Fruit fly (Drosophila melanogaster) whole organism, wandering third instar larva: Measurements from ENCODE around the gene CG7650.
A peak's percentile ranks its signal among the peaks of the same experiment; 100 is the strongest.

Experiments
- Abd-B ChIP-seq: fragments of >200 bp; optimal IDR thresholded peaks from 2 replicates; lab custom pipeline; 2017; ENCODE audit warnings: missing biosample characterization, missing genetic modification characterization
- CG32264 ChIP-seq: fragments of 200-800 bp; sonication (Bioruptor generic); optimal IDR thresholded peaks from 2 replicates; lab custom pipeline; 2016; ENCODE audit warnings: missing biosample characterization, missing genetic modification characterization
- CG9705 ChIP-seq: fragments of 200-800 bp; sonication (Bioruptor generic); optimal IDR thresholded peaks from 2 replicates; lab custom pipeline; 2018; ENCODE audit warnings: missing biosample characterization, mild to moderate bottlenecking, missing genetic modification characterization
- CrebA ChIP-seq: fragments of 200-800 bp; sonication (Bioruptor generic); optimal IDR thresholded peaks from 2 replicates; lab custom pipeline; 2016; ENCODE audit warnings: missing biosample characterization, mild to moderate bottlenecking, missing genetic modification characterization, borderline replicate concordance
- Dfd ChIP-seq: fragments of >200 bp; optimal IDR thresholded peaks from 2 replicates; lab custom pipeline; 2017; ENCODE audit warnings: missing biosample characterization, missing genetic modification characterization
- Dif ChIP-seq: fragments of 200-275, 200-300 bp; sonication (Bioruptor generic); optimal IDR thresholded peaks from 2 replicates; lab custom pipeline; 2018; ENCODE audit warnings: missing biosample characterization, missing genetic modification characterization; ENCODE audit not compliant: partially characterized antibody
- GATAd ChIP-seq: sonication (Bioruptor generic); optimal IDR thresholded peaks from 2 replicates; lab custom pipeline; 2016; ENCODE audit warnings: missing biosample characterization, missing genetic modification characterization
- HLH106 ChIP-seq: fragments of 200-800 bp; optimal IDR thresholded peaks from 3 replicates; lab custom pipeline; 2019; ENCODE audit warnings: missing biosample characterization, mild to moderate bottlenecking, missing genetic modification characterization, moderate library complexity
- Hnf4 ChIP-seq: fragments of 200-800 bp; sonication (Bioruptor generic); optimal IDR thresholded peaks from 2 replicates; lab custom pipeline; 2016; ENCODE audit warnings: missing biosample characterization, mild to moderate bottlenecking, missing genetic modification characterization
- Hr78 ChIP-seq: fragments of >200 bp; optimal IDR thresholded peaks from 2 replicates; lab custom pipeline; 2017; ENCODE audit warnings: missing biosample characterization, missing genetic modification characterization
- Hr83 ChIP-seq: fragments of 200-300 bp; sonication (Bioruptor generic); optimal IDR thresholded peaks from 2 replicates; lab custom pipeline; 2016; ENCODE audit warnings: missing biosample characterization, mild to moderate bottlenecking, missing genetic modification characterization, moderate library complexity; ENCODE audit not compliant: poor library complexity, severe bottlenecking
- Jra ChIP-seq: sonication (Bioruptor generic); optimal IDR thresholded peaks from 2 replicates; lab custom pipeline; 2016; ENCODE audit warnings: missing biosample characterization, missing genetic modification characterization
- Mio ChIP-seq: sonication (Bioruptor generic); optimal IDR thresholded peaks from 2 replicates; lab custom pipeline; 2016; ENCODE audit warnings: missing biosample characterization, missing genetic modification characterization
- Myc ChIP-seq: fragments of >200 bp; optimal IDR thresholded peaks from 2 replicates; lab custom pipeline; 2017
- N ChIP-seq: fragments of >200 bp; optimal IDR thresholded peaks from 2 replicates; lab custom pipeline; 2018; ENCODE audit warnings: missing biosample characterization, missing external identifiers, missing genetic modification characterization
- OdsH ChIP-seq: fragments of 200-800 bp; sonication (Bioruptor generic); optimal IDR thresholded peaks from 2 replicates; lab custom pipeline; 2016; ENCODE audit warnings: missing biosample characterization, mild to moderate bottlenecking, missing genetic modification characterization
- Rel ChIP-seq, 2 experiments: fragments of 200-800 bp; sonication (Bioruptor generic) in 1 of 2; optimal IDR thresholded peaks; 2 replicates in 1 of 2; 3 replicates in 1 of 2; lab custom pipeline; 2016 to 2019; ENCODE audit warnings: mild to moderate bottlenecking in 2 of 2, missing biosample characterization in 2 of 2, missing genetic modification characterization in 2 of 2, moderate library complexity in 1 of 2
- Sp1 ChIP-seq: fragments of 200-800 bp; sonication (Bioruptor generic); optimal IDR thresholded peaks from 3 replicates; lab custom pipeline; 2019; ENCODE audit warnings: missing biosample characterization, mild to moderate bottlenecking, missing genetic modification characterization, moderate library complexity
- Vsx2 ChIP-seq: fragments of 200-300, 225-300 bp; sonication (Bioruptor generic); optimal IDR thresholded peaks from 2 replicates; lab custom pipeline; 2018; ENCODE audit warnings: missing biosample characterization, missing genetic modification characterization; ENCODE audit not compliant: partially characterized antibody
- br ChIP-seq: fragments of 200-800 bp; sonication (Bioruptor generic); optimal IDR thresholded peaks from 2 replicates; lab custom pipeline; 2016; ENCODE audit warnings: missing biosample characterization, missing genetic modification characterization
- brk ChIP-seq: fragments of 200-800 bp; sonication (Bioruptor generic); optimal IDR thresholded peaks from 2 replicates; lab custom pipeline; 2016; ENCODE audit warnings: missing biosample characterization, mild to moderate bottlenecking, missing genetic modification characterization
- dl ChIP-seq, 2 experiments: fragments of 175-275, 200-275 bp in 1 of 2; fragments of 200-275 bp in 1 of 2; sonication (Bioruptor generic); optimal IDR thresholded peaks; lab custom pipeline; 2018; ENCODE audit warnings: mild to moderate bottlenecking in 2 of 2, missing biosample characterization in 2 of 2, missing genetic modification characterization in 2 of 2, moderate library complexity in 2 of 2; ENCODE audit not compliant: partially characterized antibody in 2 of 2, insufficient read depth in 1 of 2
- dmrt93B ChIP-seq: fragments of 200-800 bp; sonication (Bioruptor generic); optimal IDR thresholded peaks from 2 replicates; lab custom pipeline; 2018; ENCODE audit warnings: missing biosample characterization, mild to moderate bottlenecking, missing genetic modification characterization
- dsf ChIP-seq: sonication (Bioruptor generic); optimal IDR thresholded peaks from 2 replicates; lab custom pipeline; 2016; ENCODE audit warnings: missing biosample characterization, missing genetic modification characterization, borderline replicate concordance
- ey ChIP-seq: fragments of 200-800 bp; sonication (Bioruptor generic); optimal IDR thresholded peaks from 2 replicates; lab custom pipeline; 2016; ENCODE audit warnings: missing biosample characterization, missing genetic modification characterization
- foxo ChIP-seq, 2 experiments: fragments of 200-800 bp; sonication (Bioruptor generic); optimal IDR thresholded peaks; 2 replicates in 1 of 2; 3 replicates in 1 of 2; lab custom pipeline; 2016 to 2017; ENCODE audit warnings: missing biosample characterization in 2 of 2, missing genetic modification characterization in 2 of 2
- fru ChIP-seq: fragments of 200-800 bp; sonication (Bioruptor generic); optimal IDR thresholded peaks from 3 replicates; lab custom pipeline; 2016; ENCODE audit warnings: missing biosample characterization, mild to moderate bottlenecking, missing genetic modification characterization
- h ChIP-seq: fragments of 200-800 bp; sonication (Bioruptor generic); optimal IDR thresholded peaks from 3 replicates; lab custom pipeline; 2016; ENCODE audit warnings: missing biosample characterization, mild to moderate bottlenecking, missing genetic modification characterization
- jim ChIP-seq: fragments of 175-275, 200-325 bp; sonication (Bioruptor generic); optimal IDR thresholded peaks from 2 replicates; lab custom pipeline; 2016; ENCODE audit warnings: missing biosample characterization, mild to moderate bottlenecking, missing genetic modification characterization
- lola ChIP-seq: fragments of >200 bp; optimal IDR thresholded peaks from 2 replicates; lab custom pipeline; 2017; ENCODE audit warnings: missing biosample characterization, missing genetic modification characterization
- pan ChIP-seq: fragments of >200 bp; optimal IDR thresholded peaks from 2 replicates; lab custom pipeline; 2017
- psq ChIP-seq: fragments of 200-800 bp; sonication (Bioruptor generic); optimal IDR thresholded peaks from 3 replicates; lab custom pipeline; 2017; ENCODE audit warnings: missing biosample characterization, mild to moderate bottlenecking, missing genetic modification characterization, moderate library complexity
- rgr ChIP-seq: fragments of 200-800 bp; sonication (Bioruptor generic); optimal IDR thresholded peaks from 3 replicates; lab custom pipeline; 2016; ENCODE audit warnings: missing biosample characterization, mild to moderate bottlenecking, missing genetic modification characterization
- sage ChIP-seq: fragments of 200-800 bp; sonication (Bioruptor generic); optimal IDR thresholded peaks from 2 replicates; lab custom pipeline; 2016; ENCODE audit warnings: missing biosample characterization, mild to moderate bottlenecking, missing genetic modification characterization
- sv ChIP-seq: fragments of 200-800 bp; sonication (Bioruptor generic); optimal IDR thresholded peaks from 3 replicates; lab custom pipeline; 2016; ENCODE audit warnings: missing biosample characterization, missing genetic modification characterization
- tai ChIP-seq: sonication (Bioruptor generic); optimal IDR thresholded peaks from 2 replicates; lab custom pipeline; 2016; ENCODE audit warnings: missing biosample characterization, missing genetic modification characterization
- usp ChIP-seq: fragments of >200 bp; optimal IDR thresholded peaks from 2 replicates; lab custom pipeline; 2017; ENCODE audit warnings: missing biosample characterization, missing genetic modification characterization
- woc ChIP-seq: sonication (Bioruptor generic); optimal IDR thresholded peaks from 2 replicates; lab custom pipeline; 2016; ENCODE audit warnings: missing biosample characterization, mild to moderate bottlenecking, missing genetic modification characterization

CG7650 gene

dm6 chr3L:15625676-15626414 lies 15.7 kb upstream of the CG7650 start:
- TF ChIP-seq jim (GFP tag; lab: Kevin White, UChicago) = no peak
- TF ChIP-seq Dfd (GFP tag; lab: Kevin White, UChicago) = peak; percentile 51
- no peak for TF ChIP-seq Mio (GFP tag; lab: Kevin White, UChicago)
- TF ChIP-seq h (GFP tag; lab: Kevin White, UChicago) = peak; percentile 94
- peak; percentile 58 for TF ChIP-seq Jra
- no peak for TF ChIP-seq Hr78 (GFP tag; lab: Kevin White, UChicago)
- TF ChIP-seq OdsH (GFP tag; lab: Kevin White, UChicago) = peak; percentile 96
- peak; percentile 78 for TF ChIP-seq Hnf4 (GFP tag; lab: Kevin White, UChicago)
- TF ChIP-seq Vsx2 (GFP tag; lab: Kevin White, UChicago) = peak; percentile 42
- peak; percentile 77 for TF ChIP-seq brk (GFP tag; lab: Kevin White, UChicago)
- no peak for TF ChIP-seq Rel (GFP tag; optimal IDR thresholded peaks at IDR 0.05; lab: Kevin White, UChicago)
- peak; percentile 51 for TF ChIP-seq Rel (tag; optimal IDR thresholded peaks at IDR 0.05; lab: Kevin White, UChicago)
- no peak for TF ChIP-seq Abd-B
- TF ChIP-seq dsf (GFP tag; lab: Kevin White, UChicago) = peak; percentile 35
- peak; percentile 97 for TF ChIP-seq Sp1 (GFP tag; lab: Kevin White, UChicago)
- peak; percentile 97 for TF ChIP-seq psq (GFP tag; lab: Kevin White, UChicago)
- no peak for TF ChIP-seq N (GFP tag; lab: Kevin White, UChicago)
- TF ChIP-seq dl (GFP tag; optimal IDR thresholded peaks at IDR 0.05; lab: Kevin White, UChicago; ENCODE audit: insufficient read depth in 1 of 2, partially characterized antibody in 2 of 2) = peak; percentile 8 to 42
- TF ChIP-seq lola = no peak
- peak; percentile 95 for TF ChIP-seq dmrt93B (GFP tag; lab: Kevin White, UChicago)
- peak; percentile 86 for TF ChIP-seq Hr83
- peak; percentile 29 to 98 for TF ChIP-seq foxo (GFP tag; optimal IDR thresholded peaks at IDR 0.05; lab: Kevin White, UChicago)
- TF ChIP-seq Dif (GFP tag; lab: Kevin White, UChicago) = peak; percentile 28
- TF ChIP-seq pan (lab: Kevin White, UChicago) = no peak
- TF ChIP-seq woc (GFP tag; lab: Kevin White, UChicago) = peak; percentile 78
- TF ChIP-seq HLH106 (tag; lab: Kevin White, UChicago) = peak; percentile 98
- no peak for TF ChIP-seq Myc (lab: Kevin White, UChicago)
- peak; percentile 22 for TF ChIP-seq CrebA (GFP tag; lab: Kevin White, UChicago)
- peak; percentile 43 for TF ChIP-seq tai (GFP tag; lab: Kevin White, UChicago)
- TF ChIP-seq GATAd (GFP tag; lab: Kevin White, UChicago) = no peak
- peak; percentile 79 for TF ChIP-seq sv (GFP tag; lab: Kevin White, UChicago)
- TF ChIP-seq CG32264 = peak; percentile 9
- peak; percentile 85 for TF ChIP-seq CG9705 (GFP tag; lab: Kevin White, UChicago)
- peak; percentile 84 for TF ChIP-seq ey (GFP tag; lab: Kevin White, UChicago)
- peak; percentile 79 for TF ChIP-seq sage (GFP tag; lab: Kevin White, UChicago)
- peak; percentile 92 for TF ChIP-seq fru (GFP tag; lab: Kevin White, UChicago)
- no peak for TF ChIP-seq usp (GFP tag; lab: Kevin White, UChicago)
- TF ChIP-seq br (GFP tag; lab: Kevin White, UChicago) = peak; percentile 61
- TF ChIP-seq rgr = peak; percentile 94

- TF ChIP-seq Abd-B = no peak
- no peak for TF ChIP-seq Mio (GFP tag; lab: Kevin White, UChicago)
- TF ChIP-seq Rel (GFP tag; optimal IDR thresholded peaks at IDR 0.05; lab: Kevin White, UChicago) = peak; percentile 9
- TF ChIP-seq Rel (tag; optimal IDR thresholded peaks at IDR 0.05; lab: Kevin White, UChicago) = no peak
- TF ChIP-seq fru (GFP tag; lab: Kevin White, UChicago) = no peak
- no peak for TF ChIP-seq dl (GFP tag; optimal IDR thresholded peaks at IDR 0.05; lab: Kevin White, UChicago; ENCODE audit: insufficient read depth in 1 of 2, partially characterized antibody in 2 of 2)
- no peak for TF ChIP-seq lola
- no peak for TF ChIP-seq N (GFP tag; lab: Kevin White, UChicago)
- no peak for TF ChIP-seq psq (GFP tag; lab: Kevin White, UChicago)
- TF ChIP-seq h (GFP tag; lab: Kevin White, UChicago) = no peak
- TF ChIP-seq Hr83 = peak; percentile 11
- no peak for TF ChIP-seq GATAd (GFP tag; lab: Kevin White, UChicago)
- TF ChIP-seq br (GFP tag; lab: Kevin White, UChicago) = no peak
- TF ChIP-seq foxo (GFP tag; optimal IDR thresholded peaks at IDR 0.05; lab: Kevin White, UChicago) = no peak
- TF ChIP-seq ey (GFP tag; lab: Kevin White, UChicago) = no peak
- TF ChIP-seq Jra = no peak
- no peak for TF ChIP-seq Myc (lab: Kevin White, UChicago)
- TF ChIP-seq woc (GFP tag; lab: Kevin White, UChicago) = no peak
- no peak for TF ChIP-seq Hr78 (GFP tag; lab: Kevin White, UChicago)
- no peak for TF ChIP-seq tai (GFP tag; lab: Kevin White, UChicago)
- TF ChIP-seq usp (GFP tag; lab: Kevin White, UChicago) = no peak
- no peak for TF ChIP-seq HLH106 (tag; lab: Kevin White, UChicago)
- no peak for TF ChIP-seq sage (GFP tag; lab: Kevin White, UChicago)
- no peak for TF ChIP-seq Dfd (GFP tag; lab: Kevin White, UChicago)
- no peak for TF ChIP-seq CG9705 (GFP tag; lab: Kevin White, UChicago)
- peak; percentile 32 for TF ChIP-seq jim (GFP tag; lab: Kevin White, UChicago)
- no peak for TF ChIP-seq Hnf4 (GFP tag; lab: Kevin White, UChicago)
- TF ChIP-seq brk (GFP tag; lab: Kevin White, UChicago) = no peak
- TF ChIP-seq rgr = no peak
- TF ChIP-seq Dif (GFP tag; lab: Kevin White, UChicago) = peak; percentile 8
- TF ChIP-seq sv (GFP tag; lab: Kevin White, UChicago) = no peak
- no peak for TF ChIP-seq Vsx2 (GFP tag; lab: Kevin White, UChicago)
- TF ChIP-seq, all 38 proteins: peak for 4
These were observed 14.9 kb upstream of the CG7650 start for dm6 chr3L:15624944-15625610.
